Fruit fly (Drosophila melanogaster) whole organism, embryonic: ENCODE results near the gene CG6066.

ENCODE experiments used
- Abd-B ChIP-seq: fragments of 200-800 bp; sonication (Bioruptor generic); optimal IDR thresholded peaks from 2 replicates; lab custom pipeline; 2018; ENCODE audit warnings: missing biosample characterization, mild to moderate bottlenecking, missing genetic modification characterization, moderate library complexity
- CG13624 ChIP-seq: fragments of 200-800 bp; sonication (Bioruptor generic); optimal IDR thresholded peaks from 2 replicates; lab custom pipeline; 2016; ENCODE audit warnings: missing biosample characterization, missing genetic modification characterization
- CG14441 ChIP-seq: fragments of 200-800 bp; sonication (Bioruptor generic); IDR thresholded peaks from 2 replicates; pipeline ENCODE4 v1.3.6; 2022; ENCODE audit warnings: missing biosample characterization, missing genetic modification characterization
- CG14710 ChIP-seq: fragments of 200-800 bp; sonication (Bioruptor generic); optimal IDR thresholded peaks from 3 replicates; lab custom pipeline; 2019; ENCODE audit warnings: missing biosample characterization, mild to moderate bottlenecking, missing genetic modification characterization, moderate library complexity
- CG14965 ChIP-seq: fragments of 200-800 bp; sonication (Bioruptor generic); optimal IDR thresholded peaks from 2 replicates; lab custom pipeline; 2016; ENCODE audit warnings: missing biosample characterization, missing genetic modification characterization, borderline replicate concordance
- CG1602 ChIP-seq: fragments of 200-800 bp; sonication (Bioruptor generic); optimal IDR thresholded peaks from 3 replicates; lab custom pipeline; 2016; ENCODE audit warnings: missing biosample characterization, missing genetic modification characterization
- CG18476 ChIP-seq: fragments of 200-800 bp; sonication (Bioruptor generic); optimal IDR thresholded peaks from 2 replicates; lab custom pipeline; 2016; ENCODE audit warnings: missing biosample characterization, mild to moderate bottlenecking, missing genetic modification characterization
- CG2120 ChIP-seq: fragments of 200-800 bp; sonication (Bioruptor generic); optimal IDR thresholded peaks from 3 replicates; lab custom pipeline; 2016; ENCODE audit warnings: missing biosample characterization, missing genetic modification characterization
- CG2129 ChIP-seq: fragments of 200-800 bp; sonication (Bioruptor generic); IDR thresholded peaks from 2 replicates; pipeline ENCODE4 v1.3.6; 2022; ENCODE audit warnings: missing biosample characterization, missing genetic modification characterization; ENCODE audit not compliant: partially characterized antibody
- CG2875 ChIP-seq: fragments of 200-800 bp; sonication (Bioruptor generic); optimal IDR thresholded peaks from 2 replicates; lab custom pipeline; 2017; ENCODE audit warnings: missing biosample characterization, mild to moderate bottlenecking, missing genetic modification characterization, missing genetic modification reagents
- CG3065 ChIP-seq: fragments of 200-800 bp; sonication (Bioruptor generic); optimal IDR thresholded peaks from 2 replicates; lab custom pipeline; 2016; ENCODE audit warnings: missing biosample characterization, missing genetic modification characterization
- CG31365 ChIP-seq: fragments of 200-800 bp; sonication (Bioruptor generic); optimal IDR thresholded peaks from 2 replicates; lab custom pipeline; 2018; ENCODE audit warnings: missing biosample characterization, mild to moderate bottlenecking, missing genetic modification characterization
- CG4282 ChIP-seq: fragments of 200-800 bp; sonication (Bioruptor generic); optimal IDR thresholded peaks from 2 replicates; lab custom pipeline; 2016; ENCODE audit warnings: missing biosample characterization, missing genetic modification characterization
- CG6272 ChIP-seq: fragments of 200-800 bp; sonication (Bioruptor generic); IDR thresholded peaks from 2 replicates; pipeline ENCODE4 v1.3.6; 2022; ENCODE audit warnings: missing biosample characterization, missing genetic modification characterization
- CG6689 ChIP-seq: fragments of 200-800 bp; sonication (Bioruptor generic); IDR thresholded peaks from 2 replicates; pipeline ENCODE4 v1.3.6; 2022; ENCODE audit warnings: missing biosample characterization, missing genetic modification characterization
- CG8478 ChIP-seq: fragments of >200 bp; optimal IDR thresholded peaks from 2 replicates; lab custom pipeline; 2018
- CG8924 ChIP-seq: fragments of 200-800 bp; optimal IDR thresholded peaks from 3 replicates; lab custom pipeline; 2019; ENCODE audit warnings: missing biosample characterization, mild to moderate bottlenecking, missing genetic modification characterization, moderate library complexity
- Dfd ChIP-seq, 2 experiments: fragments of >200 bp; optimal IDR thresholded peaks; 2 replicates each; lab custom pipeline; 2017; ENCODE audit warnings: missing biosample characterization in 2 of 2, missing genetic modification characterization in 2 of 2
- Doc3 ChIP-seq: fragments of 200-800 bp; sonication (Bioruptor generic); IDR thresholded peaks from 3 replicates; pipeline ENCODE4 v1.3.6; 2022; ENCODE audit warnings: missing biosample characterization, missing genetic modification characterization; ENCODE audit not compliant: partially characterized antibody
- Drgx ChIP-seq: fragments of 200-800 bp; sonication (Bioruptor generic); IDR thresholded peaks from 2 replicates; pipeline ENCODE4 v1.3.6; 2022; ENCODE audit warnings: missing biosample characterization, missing genetic modification characterization
- E2f2 ChIP-seq: fragments of 200-800 bp; sonication (Bioruptor generic); IDR thresholded peaks from 2 replicates; pipeline ENCODE4 v1.3.6; 2022; ENCODE audit warnings: missing biosample characterization, missing genetic modification characterization
- Ets97D ChIP-seq: fragments of 200-800 bp; sonication (Bioruptor generic); optimal IDR thresholded peaks from 3 replicates; lab custom pipeline; 2016; ENCODE audit warnings: missing biosample characterization, missing genetic modification characterization
- HLHmδ ChIP-seq: fragments of 200-800 bp; sonication (Bioruptor generic); optimal IDR thresholded peaks from 2 replicates; lab custom pipeline; 2018; ENCODE audit warnings: missing biosample characterization, mild to moderate bottlenecking, missing genetic modification characterization, moderate library complexity
- Hr3 ChIP-seq: fragments of 200-800 bp; sonication (Bioruptor generic); optimal IDR thresholded peaks from 3 replicates; lab custom pipeline; 2016; ENCODE audit warnings: missing biosample characterization, missing genetic modification characterization
- Neu2 ChIP-seq: fragments of 200-800 bp; sonication (Bioruptor generic); optimal IDR thresholded peaks from 3 replicates; lab custom pipeline; 2016; ENCODE audit warnings: missing biosample characterization, missing genetic modification characterization, borderline replicate concordance
- Nf-YA ChIP-seq: fragments of 200-800 bp; sonication (Bioruptor generic); IDR thresholded peaks from 2 replicates; pipeline ENCODE4 v1.3.6; 2022; ENCODE audit warnings: missing biosample characterization, missing genetic modification characterization
- NfI ChIP-seq: fragments of 200-800 bp; sonication (Bioruptor generic); optimal IDR thresholded peaks from 3 replicates; lab custom pipeline; 2018; ENCODE audit warnings: missing biosample characterization, mild to moderate bottlenecking, missing genetic modification characterization, moderate library complexity
- Pdp1 ChIP-seq, 2 experiments: fragments of 200-800 bp; sonication (Bioruptor generic); optimal IDR thresholded peaks; 3 replicates each; lab custom pipeline; 2016; ENCODE audit warnings: missing biosample characterization in 2 of 2, missing genetic modification characterization in 2 of 2, mild to moderate bottlenecking in 1 of 2, moderate library complexity in 1 of 2
- Poxn ChIP-seq: fragments of 200-800 bp; sonication (Bioruptor generic); IDR thresholded peaks from 2 replicates; pipeline ENCODE4 v1.3.6; 2022; ENCODE audit warnings: missing biosample characterization, missing genetic modification characterization
- Scr ChIP-seq: fragments of 200-800 bp; sonication (Bioruptor generic); IDR thresholded peaks from 2 replicates; pipeline ENCODE4 v1.3.6; 2022; ENCODE audit warnings: missing biosample characterization, missing genetic modification characterization; ENCODE audit not compliant: partially characterized antibody
- Side ChIP-seq: fragments of 200-800 bp; sonication (Bioruptor generic); optimal IDR thresholded peaks from 2 replicates; lab custom pipeline; 2016; ENCODE audit warnings: missing biosample characterization, missing genetic modification characterization
- YL-1 ChIP-seq: fragments of 200-800 bp; sonication (Bioruptor generic); optimal IDR thresholded peaks from 3 replicates; lab custom pipeline; 2017; ENCODE audit warnings: missing biosample characterization, mild to moderate bottlenecking, missing genetic modification characterization
- al ChIP-seq: fragments of 200-800 bp; sonication (Bioruptor generic); IDR thresholded peaks from 2 replicates; pipeline ENCODE4 v1.3.6; 2022; ENCODE audit warnings: missing biosample characterization, missing genetic modification characterization
- bcd ChIP-seq: fragments of 200-800 bp; sonication (Bioruptor generic); optimal IDR thresholded peaks from 2 replicates; lab custom pipeline; 2017; ENCODE audit warnings: missing biosample characterization, mild to moderate bottlenecking, missing genetic modification characterization
- cg ChIP-seq: fragments of 200-800 bp; sonication (Bioruptor generic); optimal IDR thresholded peaks from 3 replicates; lab custom pipeline; 2019; ENCODE audit warnings: missing biosample characterization, mild to moderate bottlenecking, missing genetic modification characterization, moderate library complexity
- ci ChIP-seq: fragments of 200-800 bp; sonication (Bioruptor generic); IDR thresholded peaks from 3 replicates; pipeline ENCODE4 v1.3.6; 2022; ENCODE audit warnings: missing biosample characterization, missing genetic modification characterization
- dpn ChIP-seq, 2 experiments: fragments of 200-800 bp; sonication (Bioruptor generic); optimal IDR thresholded peaks; 3 replicates each; lab custom pipeline; 2016; ENCODE audit warnings: missing biosample characterization in 2 of 2, missing genetic modification characterization in 2 of 2
- fd3F ChIP-seq: fragments of 200-800 bp; sonication (Bioruptor generic); optimal IDR thresholded peaks from 2 replicates; lab custom pipeline; 2018; ENCODE audit warnings: missing biosample characterization, mild to moderate bottlenecking, missing genetic modification characterization, moderate library complexity
- jumu ChIP-seq: fragments of 200-800 bp; sonication (Bioruptor generic); optimal IDR thresholded peaks from 3 replicates; lab custom pipeline; 2016; ENCODE audit warnings: missing biosample characterization, missing genetic modification characterization
- mam ChIP-seq: fragments of 200-800 bp; sonication (Bioruptor generic); optimal IDR thresholded peaks from 3 replicates; lab custom pipeline; 2016; ENCODE audit warnings: missing biosample characterization, missing genetic modification characterization
- nerfin-1 ChIP-seq: fragments of 200-800 bp; sonication (Bioruptor generic); optimal IDR thresholded peaks from 3 replicates; lab custom pipeline; 2019; ENCODE audit warnings: missing biosample characterization, mild to moderate bottlenecking, missing genetic modification characterization, moderate library complexity
- org-1 ChIP-seq: fragments of 200-800 bp; sonication (Bioruptor generic); optimal IDR thresholded peaks from 2 replicates; lab custom pipeline; 2017; ENCODE audit warnings: missing biosample characterization, missing genetic modification characterization
- pros ChIP-seq: fragments of 200-800 bp; sonication (Bioruptor generic); optimal IDR thresholded peaks from 3 replicates; lab custom pipeline; 2019; ENCODE audit warnings: missing biosample characterization, mild to moderate bottlenecking, missing genetic modification characterization, moderate library complexity
- sc ChIP-seq, 3 experiments: fragments of >200 bp in 2 of 3; fragments of 200-800 bp in 1 of 3; sonication (Bioruptor generic) in 1 of 3; optimal IDR thresholded peaks; 2 replicates in 2 of 3; 3 replicates in 1 of 3; lab custom pipeline; 2017; ENCODE audit warnings: mild to moderate bottlenecking in 1 of 3, missing biosample characterization in 1 of 3, missing genetic modification characterization in 1 of 3, missing genetic modification reagents in 1 of 3
- sd ChIP-seq: fragments of 200-800 bp; sonication (Bioruptor generic); optimal IDR thresholded peaks from 3 replicates; lab custom pipeline; 2018; ENCODE audit warnings: missing biosample characterization, mild to moderate bottlenecking, missing genetic modification characterization, moderate library complexity
- sima ChIP-seq: fragments of 200-800 bp; sonication (Bioruptor generic); optimal IDR thresholded peaks from 2 replicates; lab custom pipeline; 2016; ENCODE audit warnings: missing biosample characterization, missing genetic modification characterization
- tap ChIP-seq: fragments of 200-800 bp; optimal IDR thresholded peaks from 3 replicates; lab custom pipeline; 2019; ENCODE audit warnings: missing biosample characterization, mild to moderate bottlenecking, missing genetic modification characterization, moderate library complexity
- trem ChIP-seq: fragments of 200-800 bp; optimal IDR thresholded peaks from 3 replicates; lab custom pipeline; 2019; ENCODE audit warnings: missing biosample characterization, mild to moderate bottlenecking, missing genetic modification characterization, moderate library complexity
- zfh2 ChIP-seq: fragments of 200-800 bp; sonication (Bioruptor generic); optimal IDR thresholded peaks from 2 replicates; lab custom pipeline; 2016; ENCODE audit warnings: missing biosample characterization, missing genetic modification characterization

Gene CG6066

DNA sequence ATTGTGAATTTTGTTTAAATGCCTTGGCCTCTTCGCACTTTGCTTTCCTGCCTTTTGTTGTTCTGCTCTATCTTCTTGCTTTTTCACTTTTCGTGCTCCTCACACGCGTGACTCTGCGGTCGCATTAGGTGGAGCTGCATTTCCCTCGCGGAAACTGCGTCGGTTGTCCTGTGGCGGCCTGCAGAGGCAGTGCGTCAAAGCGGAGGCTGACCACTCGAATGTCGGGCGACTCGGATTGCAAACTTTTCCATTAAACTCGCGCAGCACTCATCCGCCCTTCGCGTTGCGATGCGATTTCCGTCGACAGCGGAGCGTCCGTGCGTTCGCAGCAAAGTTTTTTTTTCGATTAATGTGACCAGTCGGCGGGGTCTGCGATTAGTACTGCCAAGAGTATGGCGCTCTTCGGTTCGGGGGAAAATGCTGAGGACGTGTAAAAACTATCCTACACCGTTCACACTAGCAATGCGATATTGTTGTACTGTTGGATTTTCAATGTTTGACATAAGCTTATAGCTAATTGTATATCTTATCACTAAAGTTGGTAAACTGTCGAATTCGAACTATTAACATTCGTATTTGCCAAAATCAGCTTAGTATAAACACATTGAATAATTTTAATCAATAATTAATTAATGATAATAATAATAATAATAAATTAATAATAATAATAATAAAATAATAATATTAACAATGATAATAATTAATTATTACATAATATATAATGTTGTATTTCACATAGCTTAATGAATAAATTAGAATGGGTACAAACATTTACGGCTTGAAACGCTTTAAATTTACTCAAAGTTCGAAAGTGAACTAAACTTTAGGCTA is 34.4 kb upstream of the CG6066 start, which contains the start of gene CG6051 (continued):
- TF ChIP-seq YL-1 (GFP tag; lab: Kevin White, UChicago): peak; percentile 52
- TF ChIP-seq ci (GFP tag; lab: Robert Waterston, UW): no peak
- TF ChIP-seq CG2875: peak; percentile 9
- TF ChIP-seq Neu2 (GFP tag; lab: Kevin White, UChicago): peak; percentile 19
- TF ChIP-seq org-1 (GFP tag; lab: Kevin White, UChicago): no peak
- TF ChIP-seq CG8478 (lab: Kevin White, UChicago): peak; percentile 3
- no peak for TF ChIP-seq E2f2
- TF ChIP-seq CG14441 (GFP tag; lab: Robert Waterston, UW): no peak
- no peak for TF ChIP-seq Doc3
- peak; percentile 41 to 43 for TF ChIP-seq dpn (GFP tag; optimal IDR thresholded peaks at IDR 0.05; lab: Kevin White, UChicago)
- TF ChIP-seq tap (tag; lab: Kevin White, UChicago): peak; percentile 44
- TF ChIP-seq Abd-B (GFP tag; lab: Kevin White, UChicago): peak; percentile 56
- TF ChIP-seq HLHmδ (GFP tag; lab: Kevin White, UChicago): no peak
- no peak for TF ChIP-seq sc (optimal IDR thresholded peaks at IDR 0.05; lab: Kevin White, UChicago)
- peak; percentile 29 for TF ChIP-seq sc (GFP tag; optimal IDR thresholded peaks at IDR 0.05; lab: Kevin White, UChicago)
- peak; percentile 49 for TF ChIP-seq fd3F (GFP tag; lab: Kevin White, UChicago)
- peak; percentile 18 for TF ChIP-seq CG18476 (GFP tag; lab: Kevin White, UChicago)
- TF ChIP-seq sima (GFP tag; lab: Kevin White, UChicago): no peak
- TF ChIP-seq Dfd (GFP tag; optimal IDR thresholded peaks at IDR 0.05; lab: Kevin White, UChicago): peak in 1 of 2 experiments; percentile 3
- TF ChIP-seq cg (GFP tag; lab: Kevin White, UChicago): peak; percentile 57
- peak; percentile 24 for TF ChIP-seq nerfin-1 (tag; lab: Kevin White, UChicago)
- peak; percentile 45 for TF ChIP-seq CG1602
- TF ChIP-seq CG14965: no peak
- TF ChIP-seq Ets97D (GFP tag; lab: Kevin White, UChicago): peak; percentile 53
- peak; percentile 72 for TF ChIP-seq trem (tag; lab: Kevin White, UChicago)
- TF ChIP-seq pros (GFP tag; lab: Kevin White, UChicago): no peak
- no peak for TF ChIP-seq CG3065 (GFP tag; lab: Kevin White, UChicago)
- TF ChIP-seq Side (GFP tag; lab: Kevin White, UChicago): peak; percentile 41
- no peak for TF ChIP-seq CG2129 (GFP tag; lab: Robert Waterston, UW)
- TF ChIP-seq sd (tag; lab: Kevin White, UChicago): no peak
- TF ChIP-seq al (GFP tag; lab: Robert Waterston, UW): no peak
- TF ChIP-seq Pdp1 (GFP tag; optimal IDR thresholded peaks at IDR 0.05; lab: Kevin White, UChicago): peak; percentile 25 to 26
- TF ChIP-seq NfI (GFP tag; lab: Kevin White, UChicago): peak; percentile 66
- no peak for TF ChIP-seq Scr (GFP tag; lab: Robert Waterston, UW)
- TF ChIP-seq CG31365 (tag; lab: Kevin White, UChicago): peak; percentile 39
- peak; percentile 31 for TF ChIP-seq CG4282 (GFP tag; lab: Kevin White, UChicago)
- peak; percentile 54 for TF ChIP-seq Hr3 (GFP tag; lab: Kevin White, UChicago)
- peak; percentile 82 for TF ChIP-seq CG14710 (tag; lab: Kevin White, UChicago)
- peak; percentile 10 for TF ChIP-seq jumu
- no peak for TF ChIP-seq CG6689
- TF ChIP-seq zfh2 (GFP tag; lab: Kevin White, UChicago): peak; percentile 36
- TF ChIP-seq CG8924 (tag; lab: Kevin White, UChicago): peak; percentile 71
- no peak for TF ChIP-seq Nf-YA (GFP tag; lab: Robert Waterston, UW)
- peak; percentile 69 for TF ChIP-seq CG2120 (GFP tag; lab: Kevin White, UChicago)
- TF ChIP-seq Poxn (GFP tag; lab: Robert Waterston, UW): no peak
- TF ChIP-seq mam (GFP tag; lab: Kevin White, UChicago): peak; percentile 63
- peak; percentile 61 for TF ChIP-seq bcd
- TF ChIP-seq CG6272 (GFP tag; lab: Robert Waterston, UW): peak; percentile 44; the same call in 1 of the 2 replicates
- TF ChIP-seq CG13624 (GFP tag; lab: Kevin White, UChicago): peak; percentile 51
- TF ChIP-seq Drgx: no peak
